Worm (Caenorhabditis elegans) whole organism, L4/young adult: ENCODE data around the gene W04G3.5.

Source experiments
- W03F9.2 ChIP-seq: fragments of 150-350 bp; optimal IDR thresholded peaks from 2 replicates; lab custom pipeline; 2014; ENCODE audit warnings: missing biosample characterization, missing genetic modification characterization
- dao-5 ChIP-seq: sonication (generic microtip); optimal IDR thresholded peaks from 2 replicates; lab custom pipeline; 2016; ENCODE audit warnings: missing genotype, missing genetic modification characterization, moderate library complexity, missing compliant biosample characterization
- him-1 ChIP-seq: sonication (generic microtip); optimal IDR thresholded peaks from 2 replicates; lab custom pipeline; 2016; ENCODE audit warnings: missing genotype, missing genetic modification reagents, missing genetic modification characterization, missing compliant biosample characterization

W04G3.5 gene

DNA sequence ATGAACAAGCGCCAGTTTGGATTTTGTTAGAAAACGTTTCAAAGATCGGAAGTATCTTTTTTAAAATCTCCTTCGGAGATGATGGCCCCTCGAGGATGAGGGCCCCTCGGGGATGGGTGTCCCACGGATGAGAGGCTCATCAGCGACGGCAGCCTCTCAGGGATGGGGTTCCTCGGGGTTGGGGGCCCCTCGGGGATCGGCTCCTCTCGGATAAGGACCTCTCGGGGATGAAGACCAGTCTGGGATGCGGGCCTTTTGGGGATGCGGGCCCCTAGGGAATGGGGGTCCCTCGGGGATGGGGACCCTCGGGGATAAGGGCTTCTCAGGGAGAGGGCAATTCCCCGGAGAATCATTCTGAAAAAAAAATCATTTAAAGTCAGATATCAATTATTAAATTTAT is 23.1 kb upstream of the W04G3.5 start:
- TF ChIP-seq W03F9.2 (tag; lab: Kevin White, UChicago), result no peak
- TF ChIP-seq him-1 (tag; lab: Kevin White, UChicago), result no peak
- TF ChIP-seq dao-5 (tag; lab: Kevin White, UChicago), result no peak

DNA sequence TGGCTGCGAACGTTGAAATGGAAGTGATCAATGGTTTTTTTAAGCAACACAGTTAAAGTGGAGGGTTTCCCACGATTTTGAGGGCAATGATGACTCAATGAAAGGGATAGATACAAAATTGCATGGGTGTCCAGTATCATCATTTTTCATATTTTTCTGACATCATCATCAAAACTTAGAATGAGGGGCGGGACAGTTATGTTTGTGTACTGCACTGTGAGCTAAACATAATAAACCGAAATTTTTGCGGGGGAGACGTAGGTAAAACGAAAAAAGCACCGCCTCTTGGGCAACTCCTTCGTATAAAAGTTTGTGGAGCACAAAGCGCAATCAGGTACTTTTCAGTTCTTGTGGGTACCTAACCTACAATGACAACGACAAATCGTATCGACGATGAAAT is 19.8 kb upstream of the W04G3.5 start, which contains the start of gene C09F12.2:
TSS of gene C09F12.2 (plus strand) at position 301 of the 400 bp plus-strand sequence.
- no peak for TF ChIP-seq him-1 (tag; lab: Kevin White, UChicago)
- TF ChIP-seq W03F9.2 (tag; lab: Kevin White, UChicago), result no peak
- no peak for TF ChIP-seq dao-5 (tag; lab: Kevin White, UChicago)

DNA sequence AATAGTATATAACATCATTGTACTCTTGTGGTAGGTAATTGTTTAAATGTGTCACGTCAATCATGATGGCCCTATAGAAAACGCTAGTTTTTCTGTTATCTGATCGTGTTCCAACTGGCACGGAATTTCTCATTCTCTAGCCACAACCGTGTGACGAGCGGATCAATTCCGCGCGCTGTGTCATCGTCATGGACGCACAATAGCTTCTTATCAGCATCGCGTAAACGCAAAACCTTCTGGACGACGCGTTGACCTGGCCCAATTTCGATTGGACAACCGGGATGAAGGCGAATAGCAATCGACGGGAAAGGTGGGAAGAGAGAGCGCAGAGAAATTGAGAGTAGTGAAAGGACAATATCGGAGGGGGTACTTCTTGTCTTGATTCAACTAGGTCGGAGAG is 16.4 kb upstream of the W04G3.5 start, which contains the start of gene lpr-3:
TSS of gene lpr-3 (plus strand) at position 374 of the 400 bp plus-strand sequence.
- no peak for TF ChIP-seq him-1 (tag; lab: Kevin White, UChicago)
- TF ChIP-seq W03F9.2 (tag; lab: Kevin White, UChicago), result no peak
- TF ChIP-seq dao-5 (tag; lab: Kevin White, UChicago), result no peak

DNA sequence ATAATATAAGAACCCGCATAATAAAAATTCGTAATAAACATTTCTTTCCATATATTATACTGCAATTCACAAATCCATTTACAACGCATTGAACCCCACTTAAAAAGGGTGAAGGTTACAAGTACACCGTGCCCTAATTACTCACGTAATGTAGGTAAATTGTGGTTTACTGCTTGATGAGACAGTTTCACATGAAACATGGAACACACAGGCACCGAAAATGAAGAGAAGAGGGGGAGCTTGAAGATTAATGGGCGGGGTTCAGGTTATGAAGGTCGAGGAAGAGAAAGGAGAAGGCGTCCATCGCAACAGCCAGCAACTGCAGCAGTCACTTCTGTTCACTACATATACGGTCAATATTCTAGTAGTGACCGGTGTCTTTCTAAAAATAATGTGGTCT is 13.7 kb upstream of the W04G3.5 start, which contains the start of gene lpr-6:
TSS of gene lpr-6 (plus strand) at position 251 of the 400 bp plus-strand sequence.
- TF ChIP-seq him-1 (tag; lab: Kevin White, UChicago) (no peak), W03F9.2 (tag; lab: Kevin White, UChicago) (no peak), dao-5 (tag; lab: Kevin White, UChicago) (no peak)

DNA sequence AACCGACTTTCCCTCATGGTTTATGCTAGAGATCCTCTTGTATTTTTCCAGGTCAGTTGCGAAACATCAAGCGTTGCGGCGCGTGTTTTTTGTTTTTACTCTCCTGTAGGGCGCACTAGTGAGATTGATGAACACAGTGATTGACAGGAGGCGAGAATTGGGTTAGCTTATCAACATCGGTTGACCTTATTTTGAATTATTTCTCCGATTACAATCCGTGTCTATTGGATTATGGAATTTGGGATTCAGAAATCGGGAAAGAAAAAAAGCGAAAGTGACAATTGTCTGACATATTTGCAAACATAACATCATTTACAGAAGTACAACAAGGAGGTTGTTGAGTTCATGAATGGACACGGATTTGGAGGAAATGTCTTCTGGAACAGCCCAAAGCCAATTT is 12.5 kb upstream of the W04G3.5 start:
- no peak for TF ChIP-seq W03F9.2 (tag; lab: Kevin White, UChicago)
- no peak for TF ChIP-seq dao-5 (tag; lab: Kevin White, UChicago)
- TF ChIP-seq him-1 (tag; lab: Kevin White, UChicago), result no peak

DNA sequence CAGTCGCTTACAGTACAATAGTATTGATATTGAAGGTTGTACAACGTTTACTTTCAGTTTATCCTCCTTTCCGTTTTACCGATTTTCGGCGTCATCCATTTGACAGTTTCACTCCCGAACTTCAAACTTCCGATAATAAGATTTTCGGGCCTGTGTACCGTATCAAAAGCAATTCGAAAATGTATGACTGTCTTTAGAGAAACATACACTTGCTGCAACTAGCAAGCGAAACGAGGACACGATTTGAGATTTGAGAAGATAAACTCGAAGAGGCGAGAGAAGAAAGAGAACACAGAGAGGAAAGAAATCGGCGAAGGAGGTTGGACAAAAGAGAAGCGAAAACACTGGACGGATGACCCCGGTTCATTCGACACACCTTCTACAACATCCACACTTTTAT is 11.6 kb upstream of the W04G3.5 start, which contains the start of gene lpr-5:
TSS of gene lpr-5 (plus strand) at position 220 of the 400 bp plus-strand sequence.
- TF ChIP-seq W03F9.2 (tag; lab: Kevin White, UChicago) (no peak), dao-5 (tag; lab: Kevin White, UChicago) (no peak), him-1 (tag; lab: Kevin White, UChicago) (no peak)

DNA sequence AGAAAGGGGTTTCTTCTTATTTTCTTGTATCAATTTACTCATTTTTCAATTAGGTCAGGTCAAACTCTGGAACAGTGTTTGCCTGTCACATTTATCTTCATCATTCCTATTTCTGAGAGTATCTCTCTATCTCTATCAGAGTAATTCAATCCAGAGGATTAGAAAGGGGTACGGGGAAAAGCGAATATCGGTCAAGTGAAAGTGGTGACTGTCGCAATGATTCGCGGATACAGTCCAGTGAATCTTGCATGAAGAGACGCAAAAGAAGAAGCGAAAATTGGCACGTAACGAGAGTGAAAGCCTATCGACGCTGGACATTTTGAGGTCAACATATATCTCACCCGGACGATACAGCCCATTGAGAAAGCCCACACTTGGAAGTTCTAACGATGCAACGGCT is 8.7 kb upstream of the W04G3.5 start, which contains the start of gene lpr-4:
TSS of gene lpr-4 (plus strand) at position 328 of the 400 bp plus-strand sequence.
- no peak for TF ChIP-seq him-1 (tag; lab: Kevin White, UChicago)
- no peak for TF ChIP-seq W03F9.2 (tag; lab: Kevin White, UChicago)
- TF ChIP-seq dao-5 (tag; lab: Kevin White, UChicago), result no peak

DNA sequence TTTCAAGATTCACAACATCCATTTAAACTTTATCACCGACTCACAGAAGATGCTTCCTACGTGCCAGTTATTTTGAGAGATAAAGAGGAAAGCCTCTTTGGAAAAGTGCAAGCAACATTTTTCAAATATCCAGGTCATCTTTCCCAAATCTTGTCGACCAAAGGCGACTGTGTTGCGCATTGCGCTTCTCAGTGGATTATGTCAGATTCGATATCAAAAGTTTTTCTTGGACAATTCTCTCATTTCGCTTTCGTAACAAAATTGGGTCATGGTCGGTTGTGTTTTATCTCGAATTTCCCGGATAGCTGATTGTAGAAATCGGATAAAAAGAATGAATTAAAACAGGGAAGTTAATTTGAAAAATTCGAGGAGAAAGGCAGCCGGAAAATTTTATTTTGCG is 6.2 kb upstream of the W04G3.5 start:
- no peak for TF ChIP-seq W03F9.2 (tag; lab: Kevin White, UChicago)
- TF ChIP-seq dao-5 (tag; lab: Kevin White, UChicago), result no peak
- TF ChIP-seq him-1 (tag; lab: Kevin White, UChicago), result no peak

DNA sequence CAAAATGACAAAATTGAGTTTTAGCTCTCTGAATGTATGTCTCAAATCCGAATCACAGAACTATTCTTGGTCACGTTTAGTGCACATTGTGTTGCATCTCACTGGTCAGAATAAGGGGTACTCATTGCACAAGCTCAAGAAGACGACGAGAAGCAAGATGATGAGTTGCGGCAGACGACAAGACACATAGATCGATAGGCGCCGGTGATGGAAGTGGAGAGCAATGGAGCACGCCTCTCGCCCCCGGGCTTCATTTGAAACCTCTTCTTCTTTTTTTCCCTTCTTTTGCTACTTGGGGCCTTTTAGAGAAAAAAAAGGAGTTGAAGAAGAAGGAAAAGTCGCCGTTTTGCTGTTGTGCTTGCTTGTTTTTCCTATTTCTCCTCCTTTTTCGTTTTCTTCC is 5.1 kb upstream of the W04G3.5 start, which contains the start of gene apt-9:
TSS of gene apt-9 (plus strand) at position 194 of the 400 bp plus-strand sequence.
- TF ChIP-seq him-1 (tag; lab: Kevin White, UChicago) (no peak), W03F9.2 (tag; lab: Kevin White, UChicago) (no peak)

DNA sequence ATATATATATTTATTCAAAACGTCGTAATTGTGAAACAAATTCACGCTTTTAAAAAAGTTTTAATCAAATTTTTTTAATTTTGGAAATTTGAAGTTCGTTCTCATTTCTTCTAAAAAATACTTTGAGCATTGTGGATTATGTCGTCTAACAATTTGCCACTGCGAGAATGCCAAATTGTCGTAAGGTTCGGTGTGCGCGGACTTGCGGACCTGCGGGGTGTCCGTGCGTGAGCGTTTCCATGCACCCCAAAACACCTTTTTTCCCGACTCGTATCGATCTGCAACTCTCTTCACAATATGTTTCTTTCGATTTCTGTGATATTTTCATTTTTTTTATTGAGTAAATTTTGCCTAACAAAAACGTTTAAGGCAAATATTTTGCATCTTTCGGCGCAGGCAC is 757 bp upstream of the W04G3.5 start:
- TF ChIP-seq dao-5 (tag; lab: Kevin White, UChicago) (no peak), W03F9.2 (tag; lab: Kevin White, UChicago) (no peak), him-1 (tag; lab: Kevin White, UChicago) (no peak)

DNA sequence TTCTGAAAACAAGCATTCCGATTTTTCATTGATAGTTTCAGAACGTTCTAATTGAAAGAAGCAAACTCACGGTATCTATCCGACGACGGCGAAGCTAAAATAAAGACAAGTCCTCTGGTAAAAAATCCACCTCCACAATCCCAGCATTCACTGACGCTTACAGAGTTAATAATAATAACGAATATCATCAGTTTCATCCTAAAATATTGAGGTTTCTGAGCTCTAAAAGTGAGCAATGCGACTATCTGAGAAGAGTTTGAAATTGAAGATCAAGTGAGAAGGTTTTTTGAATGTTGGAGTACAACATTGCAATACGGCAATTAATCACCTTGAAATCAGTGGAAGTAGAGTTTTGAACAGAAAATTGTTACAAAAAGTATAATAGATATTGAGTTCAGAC is 3.0 kb downstream of the W04G3.5 start, which contains the start of gene W04G3.12:
TSS of gene W04G3.12 (minus strand) at position 311 of the 400 bp plus-strand sequence.
- TF ChIP-seq dao-5 (tag; lab: Kevin White, UChicago), result no peak
- no peak for TF ChIP-seq W03F9.2 (tag; lab: Kevin White, UChicago)
- TF ChIP-seq him-1 (tag; lab: Kevin White, UChicago), result no peak

DNA sequence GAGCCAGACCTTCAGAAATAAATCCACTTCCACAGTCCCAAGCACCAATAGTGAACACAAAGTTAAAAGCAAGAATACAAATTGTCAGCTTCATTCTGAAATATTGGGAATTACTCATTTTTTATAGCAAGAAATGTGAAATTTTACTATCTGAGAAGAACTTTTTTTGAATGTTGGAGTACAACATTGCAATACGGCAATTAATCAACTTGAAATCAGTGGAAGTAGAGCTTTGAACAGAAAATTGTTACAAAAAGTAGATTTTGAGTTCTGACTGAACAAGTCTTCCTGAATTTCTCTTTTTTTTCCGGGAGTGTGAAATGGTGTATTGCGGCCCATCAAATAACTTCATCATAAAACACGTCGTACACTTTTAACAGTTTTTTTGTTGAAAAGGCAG is 4.7 kb downstream of the W04G3.5 start, which contains the start of gene W04G3.10:
TSS of gene W04G3.10 (minus strand) at position 101 of the 400 bp plus-strand sequence.
- TF ChIP-seq W03F9.2 (tag; lab: Kevin White, UChicago), result no peak

DNA sequence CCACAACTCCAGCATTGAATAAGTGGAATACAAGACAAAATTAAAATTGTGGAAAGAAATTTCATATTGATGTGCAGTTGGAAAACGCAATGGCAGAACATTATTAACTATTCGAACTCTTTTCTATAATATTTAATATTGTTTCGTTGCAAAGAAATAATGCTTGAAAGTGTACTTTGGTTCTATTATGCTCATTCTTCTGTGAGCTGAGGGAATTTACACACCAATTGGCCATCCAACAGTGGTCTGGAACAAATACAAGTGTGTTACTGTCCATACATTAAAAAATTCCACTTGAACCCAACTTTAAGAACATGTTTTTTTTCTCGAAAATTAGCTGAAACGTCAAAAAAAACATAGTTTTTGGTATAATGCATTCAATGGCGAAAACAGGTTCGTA is 6.2 kb downstream of the W04G3.5 start, which contains the start of gene W04G3.13:
TSS of gene W04G3.13 (minus strand) at position 101 of the 400 bp plus-strand sequence.
- TF ChIP-seq W03F9.2 (tag; lab: Kevin White, UChicago) (no peak), him-1 (tag; lab: Kevin White, UChicago) (no peak), dao-5 (tag; lab: Kevin White, UChicago) (no peak)

DNA sequence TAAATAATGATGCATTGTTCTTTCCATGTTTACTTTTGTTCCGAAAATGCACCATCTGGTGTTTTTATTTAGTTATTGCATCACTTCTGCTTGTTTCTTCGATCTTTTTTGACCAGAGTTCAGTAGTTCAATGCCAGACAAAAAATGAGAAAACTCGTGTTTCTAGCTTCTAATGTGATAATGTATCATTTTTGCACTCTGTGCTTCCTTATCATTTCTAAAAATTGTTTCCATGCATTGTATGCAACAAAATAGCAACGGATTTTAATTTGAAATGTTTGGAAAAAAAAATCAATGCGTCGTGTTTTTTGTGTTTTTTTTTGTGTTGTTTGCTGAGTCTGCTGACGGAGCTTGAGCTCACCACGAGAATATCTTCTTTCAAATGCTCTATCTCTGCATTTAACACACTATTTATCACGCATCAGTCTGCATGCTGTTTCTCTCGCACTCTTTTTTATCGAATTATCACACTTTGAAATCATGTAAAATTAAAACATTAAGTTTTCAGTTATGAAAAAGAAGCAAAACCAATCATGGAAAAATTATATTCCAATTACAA is 6.8 kb downstream of the W04G3.5 start, which contains the start of gene sulp-7:
TSS of gene sulp-7 (plus strand) at position 509 of the 559 bp plus-strand sequence.
- TF ChIP-seq him-1 (tag; lab: Kevin White, UChicago) (no peak), dao-5 (tag; lab: Kevin White, UChicago) (no peak), W03F9.2 (tag; lab: Kevin White, UChicago) (no peak)
